Worm (Caenorhabditis elegans) whole organism, late embryonic: Measurements from ENCODE around the gene F58E2.3.

Experiments
- ceh-19 ChIP-seq: fragments of 200-800 bp; sonication (Bioruptor generic); optimal IDR thresholded peaks from 2 replicates; lab custom pipeline; 2018; ENCODE audit warnings: mild to moderate bottlenecking, missing genetic modification characterization, missing compliant biosample characterization
- ceh-45 ChIP-seq: fragments of 200-800 bp; sonication (Bioruptor generic); IDR thresholded peaks from 2 replicates; pipeline ENCODE4 v1.3.6; 2022; ENCODE audit warnings: missing genetic modification reagents, missing genetic modification characterization, missing compliant biosample characterization
- elt-2 ChIP-seq: sonication (generic microtip); optimal IDR thresholded peaks from 2 replicates; lab custom pipeline; 2016; ENCODE audit warnings: missing genetic modification reagents, missing genetic modification characterization, missing compliant biosample characterization
- fkh-6 ChIP-seq: sonication (generic microtip); optimal IDR thresholded peaks from 2 replicates; lab custom pipeline; 2016; ENCODE audit warnings: missing genetic modification characterization, missing compliant biosample characterization
- hlh-30 ChIP-seq: sonication (generic microtip); optimal IDR thresholded peaks from 2 replicates; lab custom pipeline; 2017; ENCODE audit warnings: antibody characterized with exemption, missing genetic modification characterization, missing compliant biosample characterization; ENCODE audit not compliant: insufficient read depth
- hlh-8 ChIP-seq: sonication (generic microtip); optimal IDR thresholded peaks from 2 replicates; lab custom pipeline; 2016; ENCODE audit warnings: missing genotype, missing genetic modification characterization, missing compliant biosample characterization
- odd-2 ChIP-seq: sonication (generic microtip); optimal IDR thresholded peaks from 2 replicates; lab custom pipeline; 2017; ENCODE audit warnings: antibody characterized with exemption, mild to moderate bottlenecking, missing genetic modification characterization, missing compliant biosample characterization
- tbx-2 ChIP-seq: sonication (generic microtip); optimal IDR thresholded peaks from 2 replicates; lab custom pipeline; 2016; ENCODE audit warnings: missing genetic modification characterization, missing compliant biosample characterization
- unc-55 ChIP-seq: sonication (generic microtip); optimal IDR thresholded peaks from 2 replicates; lab custom pipeline; 2017; ENCODE audit warnings: missing biosample characterization, missing genetic modification reagents, missing genetic modification characterization

DNA sequence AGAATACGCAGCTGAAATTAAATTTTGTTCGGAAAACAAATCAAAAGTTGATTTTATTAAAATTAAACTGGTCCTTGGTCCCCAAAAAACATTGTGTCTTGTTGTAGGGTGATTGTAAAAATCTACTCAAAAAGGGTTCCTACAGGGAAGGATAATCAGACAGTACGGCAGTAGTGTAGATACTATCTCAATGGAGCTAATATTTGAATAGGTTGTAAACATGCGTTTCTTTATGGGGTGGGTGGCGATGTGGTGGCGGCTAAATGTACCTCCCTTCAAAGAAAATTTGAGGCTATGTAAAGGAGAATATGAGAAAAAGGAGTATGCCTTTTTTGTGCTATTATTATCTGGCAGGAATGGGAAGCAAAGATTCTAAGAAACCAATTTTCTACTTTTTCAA is 14.7 kb upstream of the F58E2.3 start:
- TF ChIP-seq ceh-45 (GFP tag; lab: Robert Waterston, UW) (no peak), fkh-6 (tag; lab: Kevin White, UChicago) (no peak), hlh-30 (tag; lab: Kevin White, UChicago) (no peak), elt-2 (tag; lab: Kevin White, UChicago) (no peak), unc-55 (GFP tag; lab: Kevin White, UChicago) (no peak), ceh-19 (GFP tag; lab: Kevin White, UChicago) (no peak), hlh-8 (tag; lab: Kevin White, UChicago) (no peak), tbx-2 (tag; lab: Kevin White, UChicago) (no peak), odd-2 (tag; lab: Kevin White, UChicago) (no peak)
